Worm (Caenorhabditis elegans) whole organism, L4 larva: ENCODE data around the gene C14A6.6.
A peak's percentile ranks its signal among the peaks of the same experiment; 100 is the strongest.

Experiments
- R02D3.7 ChIP-seq: fragments of 150-350 bp; sonication (generic microtip); optimal IDR thresholded peaks from 3 replicates; lab custom pipeline; 2014; ENCODE audit warnings: missing biosample characterization, missing genetic modification characterization
- ceh-32 ChIP-seq: sonication (generic microtip); optimal IDR thresholded peaks from 2 replicates; lab custom pipeline; 2016; ENCODE audit warnings: mild to moderate bottlenecking, missing genetic modification characterization, missing compliant biosample characterization; ENCODE audit not compliant: poor library complexity
- lir-3 ChIP-seq: sonication (generic microtip); optimal IDR thresholded peaks from 2 replicates; lab custom pipeline; 2016; ENCODE audit warnings: mild to moderate bottlenecking, missing genetic modification characterization, missing compliant biosample characterization
- nhr-76 ChIP-seq: fragments of 150-350 bp; optimal IDR thresholded peaks from 2 replicates; lab custom pipeline; 2014; ENCODE audit warnings: missing biosample characterization, missing genetic modification characterization
- php-3 ChIP-seq: fragments of 200-800 bp; sonication (Bioruptor generic); IDR thresholded peaks from 2 replicates; pipeline ENCODE4 v1.3.6; 2022; ENCODE audit warnings: missing genetic modification reagents, missing genetic modification characterization, missing compliant biosample characterization
- unc-39 ChIP-seq: sonication (generic microtip); optimal IDR thresholded peaks from 2 replicates; lab custom pipeline; 2017; ENCODE audit warnings: missing biosample characterization, missing genetic modification characterization

- TF ChIP-seq php-3 (GFP tag; lab: Robert Waterston, UW) (peak; percentile 95), nhr-76 (tag; lab: Kevin White, UChicago) (no peak), unc-39 (tag; lab: Kevin White, UChicago) (no peak), lir-3 (tag; lab: Kevin White, UChicago) (no peak), R02D3.7 (tag; lab: Kevin White, UChicago) (no peak), ceh-32 (no peak)
These were observed 9.4 kb downstream of the C14A6.6 start, which contains the start of gene clec-48 for ce11 chrV:18157707-18158106.
